Worm (Caenorhabditis elegans): ENCODE data around the gene T22D1.17.

ce11 chrIV:6920063-6920462, 14.3 kb downstream of the T22D1.17 start, which contains the start of gene T22D1.18:
- TF ChIP-seq aly-2 (tag; optimal IDR thresholded peaks at IDR 0.05) (no peak), elt-1 (tag; optimal IDR thresholded peaks at IDR 0.05) (no peak), sem-4 (tag; optimal IDR thresholded peaks at IDR 0.05) (no peak), nhr-237 (tag; optimal IDR thresholded peaks at IDR 0.05) (no peak), elt-3 (tag; optimal IDR thresholded peaks at IDR 0.05) (no peak), unc-62 (GFP tag; optimal IDR thresholded peaks at IDR 0.05) (no peak), zag-1 (tag; optimal IDR thresholded peaks at IDR 0.05) (no peak), nhr-12 (tag; optimal IDR thresholded peaks at IDR 0.05) (no peak), mbf-1 (tag; optimal IDR thresholded peaks at IDR 0.05) (no peak), lin-11 (tag; optimal IDR thresholded peaks at IDR 0.05) (no peak), ztf-11 (tag; optimal IDR thresholded peaks at IDR 0.05) (no peak), Y55F3AM.14 (GFP tag; optimal IDR thresholded peaks at IDR 0.05) (no peak)

All from whole organism, L2 larva.